Worm (Caenorhabditis elegans) whole organism, L4/young adult: ENCODE measurements around the gene dao-6.

Experiments
- W03F9.2 ChIP-seq: fragments of 150-350 bp; optimal IDR thresholded peaks from 2 replicates; lab custom pipeline; 2014; ENCODE audit warnings: missing biosample characterization, missing genetic modification characterization
- dao-5 ChIP-seq: sonication (generic microtip); optimal IDR thresholded peaks from 2 replicates; lab custom pipeline; 2016; ENCODE audit warnings: missing genotype, missing genetic modification characterization, moderate library complexity, missing compliant biosample characterization

DNA sequence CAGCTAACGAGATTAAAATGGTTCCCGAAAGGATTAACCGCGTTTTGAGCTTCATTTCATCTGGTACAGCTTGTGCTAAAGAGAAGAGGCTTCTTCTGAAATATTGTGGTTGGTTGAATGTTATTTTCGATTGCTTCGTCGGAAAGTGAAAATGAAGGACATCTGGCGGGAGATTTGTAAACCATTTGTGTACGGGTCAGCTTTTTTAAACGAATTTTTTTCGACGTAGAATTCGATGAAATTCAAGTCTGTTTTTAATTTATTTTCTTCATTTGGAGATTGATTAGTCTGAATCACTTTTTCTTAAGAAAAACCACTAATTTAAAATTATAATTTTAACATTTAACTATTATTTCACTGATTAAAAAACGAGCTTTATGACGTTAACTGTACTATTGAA is 44.3 kb upstream of the dao-6 start, which contains the start of gene sqv-3:
- no peak for TF ChIP-seq dao-5 (tag; lab: Kevin White, UChicago)
- no peak for TF ChIP-seq W03F9.2 (tag; lab: Kevin White, UChicago)
